Worm (Caenorhabditis elegans): Measurements from ENCODE around the gene M163.10.

M163.10 gene

ce11 chrX:14502116-14502587, 31.4 kb downstream of the M163.10 start (continued):
- no peak for TF ChIP-seq nfya-1 (tag; optimal IDR thresholded peaks at IDR 0.05; ENCODE audit: borderline replicate concordance, insufficient read depth)
- no peak for TF ChIP-seq F52B5.7 (tag; optimal IDR thresholded peaks at IDR 0.05)
- TF ChIP-seq hlh-26 (GFP tag; conservative IDR thresholded peaks at IDR 0.05): no peak
- TF ChIP-seq T07F8.4 (tag; optimal IDR thresholded peaks at IDR 0.05): no peak
- TF ChIP-seq die-1 (tag; optimal IDR thresholded peaks at IDR 0.05): no peak
- TF ChIP-seq lag-1 (GFP tag; IDR thresholded peaks at IDR 0.05): no peak
- TF ChIP-seq hmg-20 (GFP tag; IDR thresholded peaks at IDR 0.05): no peak
- no peak for TF ChIP-seq F57A8.1 (GFP tag; optimal IDR thresholded peaks at IDR 0.05)
- no peak for TF ChIP-seq D2030.7 (GFP tag; IDR thresholded peaks at IDR 0.05)
- TF ChIP-seq nfya-2 (GFP tag; IDR thresholded peaks at IDR 0.05): no peak
- TF ChIP-seq F57C9.4 (tag; optimal IDR thresholded peaks at IDR 0.05): no peak
- TF ChIP-seq pbrm-1 (GFP tag; IDR thresholded peaks at IDR 0.05): no peak
- TF ChIP-seq B0261.1 (tag; optimal IDR thresholded peaks at IDR 0.05): no peak
- no peak for TF ChIP-seq nhr-27 (tag; optimal IDR thresholded peaks at IDR 0.05)
- TF ChIP-seq Y53G8AR.9 (GFP tag; conservative IDR thresholded peaks at IDR 0.05): no peak
- no peak for TF ChIP-seq mel-28 (tag; optimal IDR thresholded peaks at IDR 0.05; ENCODE audit: borderline replicate concordance)
- TF ChIP-seq aptf-2 (GFP tag; conservative IDR thresholded peaks at IDR 0.05): no peak
- peak; percentile 58 for TF ChIP-seq atf-7 (tag; optimal IDR thresholded peaks at IDR 0.05)
- TF ChIP-seq attf-5 (GFP tag; optimal IDR thresholded peaks at IDR 0.05): peak; percentile 75
- TF ChIP-seq Y79H2A.3 (GFP tag; conservative IDR thresholded peaks at IDR 0.05): no peak
- TF ChIP-seq lin-54 (GFP tag; optimal IDR thresholded peaks at IDR 0.05): peak; percentile 12
- TF ChIP-seq sea-2 (GFP tag; IDR thresholded peaks at IDR 0.05): no peak
- TF ChIP-seq nhr-179 (tag; optimal IDR thresholded peaks at IDR 0.05): no peak
- no peak for TF ChIP-seq madf-10 (tag; optimal IDR thresholded peaks at IDR 0.05)
- TF ChIP-seq ceh-27 (GFP tag; optimal IDR thresholded peaks at IDR 0.05): no peak
- TF ChIP-seq ama-1 (optimal IDR thresholded peaks at IDR 0.05): no peak
- no peak for TF ChIP-seq ama-1 (GFP tag; optimal IDR thresholded peaks at IDR 0.05)
- TF ChIP-seq Y56A3A.18 (GFP tag; IDR thresholded peaks at IDR 0.05): no peak
- no peak for TF ChIP-seq ekl-4 (GFP tag; IDR thresholded peaks at IDR 0.05)
- TF ChIP-seq snpc-3.4 (tag; optimal IDR thresholded peaks at IDR 0.05): no peak
- peak; percentile 89 for TF ChIP-seq nhr-80 (tag; optimal IDR thresholded peaks at IDR 0.05)
- 0 out of 2 replicates have a peak, but pooled peaks have one; percentile 35 for TF ChIP-seq dox-1 (GFP tag; IDR thresholded peaks at IDR 0.05)
- TF ChIP-seq sdz-38 (tag; optimal IDR thresholded peaks at IDR 0.05): no peak
- no peak for TF ChIP-seq ceh-58 (GFP tag; IDR thresholded peaks at IDR 0.05)
- no peak for TF ChIP-seq C17E4.6 (GFP tag; IDR thresholded peaks at IDR 0.05)
- peak; percentile 18 for TF ChIP-seq ztf-18 (tag; optimal IDR thresholded peaks at IDR 0.05)
- no peak for TF ChIP-seq F39B2.1 (GFP tag; IDR thresholded peaks at IDR 0.05)
- peak; percentile 37; the same call in 1 of the 2 replicates for TF ChIP-seq cebp-1 (GFP tag; IDR thresholded peaks at IDR 0.05)
- TF ChIP-seq cebp-1 (tag; optimal IDR thresholded peaks at IDR 0.05): peak; percentile 88
- TF ChIP-seq lin-26 (GFP tag; IDR thresholded peaks at IDR 0.05): peak; percentile 77; the same call in 1 of the 2 replicates
- TF ChIP-seq Y67H2A.10 (GFP tag; conservative IDR thresholded peaks at IDR 0.05): no peak
- TF ChIP-seq pha-4 (tag; optimal IDR thresholded peaks at IDR 0.05): peak; percentile 33
- TF ChIP-seq madf-6 (GFP tag; IDR thresholded peaks at IDR 0.05): no peak
- no peak for TF ChIP-seq hrde-1 (tag; optimal IDR thresholded peaks at IDR 0.05; ENCODE audit: borderline replicate concordance)
- TF ChIP-seq rec-8 (tag; optimal IDR thresholded peaks at IDR 0.05): no peak
- peak; percentile 77 for TF ChIP-seq lin-40 (tag; optimal IDR thresholded peaks at IDR 0.05)
- TF ChIP-seq tlf-1 (GFP tag; optimal IDR thresholded peaks at IDR 0.05): peak; percentile 77
- no peak for TF ChIP-seq ccch-3 (GFP tag; optimal IDR thresholded peaks at IDR 0.05)
- no peak for TF ChIP-seq athp-1 (tag; optimal IDR thresholded peaks at IDR 0.05)

All from whole organism, young adult.